Worm (Caenorhabditis elegans): ENCODE results near the gene cey-1.

The cey-1 gene

ce11 chrII:11042878-11043331, 1.9 kb upstream of the cey-1 start (continued):
- TF ChIP-seq skn-1 (tag; optimal IDR thresholded peaks at IDR 0.05) (peak; percentile 46), ceh-28 (tag; optimal IDR thresholded peaks at IDR 0.05) (peak; percentile 78), elt-1 (tag; optimal IDR thresholded peaks at IDR 0.05) (no peak), sea-2 (GFP tag; optimal IDR thresholded peaks at IDR 0.05) (peak; percentile 25), jun-1 (tag; optimal IDR thresholded peaks at IDR 0.05) (peak; percentile 42), nhr-43 (tag; optimal IDR thresholded peaks at IDR 0.05; ENCODE audit: poor library complexity, severe bottlenecking) (no peak), pha-4 (tag; optimal IDR thresholded peaks at IDR 0.05) (peak; percentile 64), nhr-25 (tag; optimal IDR thresholded peaks at IDR 0.05) (peak; percentile 24)

- TF ChIP-seq skn-1 (tag; optimal IDR thresholded peaks at IDR 0.05): no peak
- no peak for TF ChIP-seq nhr-12 (tag; optimal IDR thresholded peaks at IDR 0.05)
- TF ChIP-seq ceh-28 (tag; optimal IDR thresholded peaks at IDR 0.05): peak; percentile 49
- no peak for TF ChIP-seq mdl-1 (tag; optimal IDR thresholded peaks at IDR 0.05)
- peak; percentile 12 for TF ChIP-seq lin-39 (tag; optimal IDR thresholded peaks at IDR 0.05)
- no peak for TF ChIP-seq nhr-23 (tag; optimal IDR thresholded peaks at IDR 0.05)
- no peak for TF ChIP-seq ceh-16 (tag; optimal IDR thresholded peaks at IDR 0.05)
- TF ChIP-seq ama-1 (optimal IDR thresholded peaks at IDR 0.05): no peak
- TF ChIP-seq ceh-9 (tag; optimal IDR thresholded peaks at IDR 0.05): no peak
- no peak for TF ChIP-seq ztf-11 (tag; optimal IDR thresholded peaks at IDR 0.05)
- TF ChIP-seq ZK546.5 (tag; optimal IDR thresholded peaks at IDR 0.05): no peak
- TF ChIP-seq fkh-10 (GFP tag; optimal IDR thresholded peaks at IDR 0.05): no peak
- TF ChIP-seq nhr-237 (tag; optimal IDR thresholded peaks at IDR 0.05): no peak
- peak; percentile 47 for TF ChIP-seq nfya-1 (tag; optimal IDR thresholded peaks at IDR 0.05; ENCODE audit: insufficient read depth)
- TF ChIP-seq pha-4 (tag; optimal IDR thresholded peaks at IDR 0.05): no peak
- TF ChIP-seq nhr-28 (tag; optimal IDR thresholded peaks at IDR 0.05): no peak
- no peak for TF ChIP-seq unc-62 (GFP tag; optimal IDR thresholded peaks at IDR 0.05)
- no peak for TF ChIP-seq nhr-76 (tag; optimal IDR thresholded peaks at IDR 0.05)
- TF ChIP-seq nhr-77 (tag; optimal IDR thresholded peaks at IDR 0.05): no peak
- no peak for TF ChIP-seq nhr-67 (tag; optimal IDR thresholded peaks at IDR 0.05)
- TF ChIP-seq aly-2 (tag; optimal IDR thresholded peaks at IDR 0.05): no peak
- no peak for TF ChIP-seq tbx-2 (tag; optimal IDR thresholded peaks at IDR 0.05)
- no peak for TF ChIP-seq fos-1 (tag; optimal IDR thresholded peaks at IDR 0.05)
- TF ChIP-seq elt-1 (tag; optimal IDR thresholded peaks at IDR 0.05): no peak
- no peak for TF ChIP-seq ceh-82 (tag; optimal IDR thresholded peaks at IDR 0.05)
Measured at ce11 chrII:11041846-11042262, 848 bp upstream of the cey-1 start.

- TF ChIP-seq mml-1 (tag; optimal IDR thresholded peaks at IDR 0.05) (no peak), elt-1 (tag; optimal IDR thresholded peaks at IDR 0.05) (no peak), hmg-11 (tag; optimal IDR thresholded peaks at IDR 0.05) (no peak), nhr-77 (tag; optimal IDR thresholded peaks at IDR 0.05) (no peak), ceh-28 (tag; optimal IDR thresholded peaks at IDR 0.05) (no peak)
Measured at ce11 chrII:11040140-11040539, 866 bp downstream of the cey-1 start.

ce11 chrII:11035774-11036173, 5.2 kb downstream of the cey-1 start, which contains the start of gene srlf-15:
Gene srlf-15 (plus strand): TSS chrII:11036074.
- TF ChIP-seq unc-39 (tag; optimal IDR thresholded peaks at IDR 0.05) (no peak), nhr-25 (tag; optimal IDR thresholded peaks at IDR 0.05) (no peak), ceh-82 (tag; optimal IDR thresholded peaks at IDR 0.05) (no peak)

- TF ChIP-seq nhr-23 (tag; optimal IDR thresholded peaks at IDR 0.05) (no peak), egl-5 (tag; optimal IDR thresholded peaks at IDR 0.05) (no peak), elt-3 (tag; optimal IDR thresholded peaks at IDR 0.05) (no peak), ztf-4 (tag; optimal IDR thresholded peaks at IDR 0.05) (no peak), nhr-25 (tag; optimal IDR thresholded peaks at IDR 0.05) (no peak), skn-1 (tag; optimal IDR thresholded peaks at IDR 0.05) (no peak), elt-1 (tag; optimal IDR thresholded peaks at IDR 0.05) (no peak), hmg-11 (tag; optimal IDR thresholded peaks at IDR 0.05) (no peak), tbx-2 (tag; optimal IDR thresholded peaks at IDR 0.05) (no peak), ceh-9 (tag; optimal IDR thresholded peaks at IDR 0.05) (no peak), nhr-12 (tag; optimal IDR thresholded peaks at IDR 0.05) (no peak), sea-2 (GFP tag; optimal IDR thresholded peaks at IDR 0.05) (no peak), egl-27 (tag; optimal IDR thresholded peaks at IDR 0.05) (no peak), nhr-11 (tag; optimal IDR thresholded peaks at IDR 0.05) (no peak), ceh-82 (tag; optimal IDR thresholded peaks at IDR 0.05) (no peak), ZK546.5 (tag; optimal IDR thresholded peaks at IDR 0.05) (no peak), pqm-1 (tag; optimal IDR thresholded peaks at IDR 0.05) (no peak), mml-1 (tag; optimal IDR thresholded peaks at IDR 0.05) (no peak), mdl-1 (tag; optimal IDR thresholded peaks at IDR 0.05) (no peak), snpc-4 (tag; optimal IDR thresholded peaks at IDR 0.05) (no peak)
Measured at ce11 chrII:11032812-11033211, 8.2 kb downstream of the cey-1 start.

Measured in whole organism, L3 larva.